Fruit fly (Drosophila melanogaster): ENCODE measurements around the gene PH4alphaSG1.

The PH4alphaSG1 gene

dm6 chr3R:30472331-30472730, 33.1 kb downstream of the PH4alphaSG1 start:
- TF ChIP-seq CG10669 (GFP tag; optimal IDR thresholded peaks at IDR 0.05) = no peak

dm6 chr3R:30470690-30471089, 34.8 kb downstream of the PH4alphaSG1 start:
- TF ChIP-seq CG11902 (GFP tag; optimal IDR thresholded peaks at IDR 0.05) (no peak), Gug (GFP tag; IDR thresholded peaks at IDR 0.05) (no peak), Eip75B (GFP tag; optimal IDR thresholded peaks at IDR 0.05) (no peak), pdm3 (GFP tag; optimal IDR thresholded peaks at IDR 0.05) (no peak), CG6792 (GFP tag; optimal IDR thresholded peaks at IDR 0.05) (no peak), CG6276 (GFP tag; optimal IDR thresholded peaks at IDR 0.05) (no peak), cyc (GFP tag; optimal IDR thresholded peaks at IDR 0.05) (no peak), fkh (GFP tag; optimal IDR thresholded peaks at IDR 0.05) (no peak), Sox15 (GFP tag; optimal IDR thresholded peaks at IDR 0.05) (no peak), Blimp-1 (GFP tag; optimal IDR thresholded peaks at IDR 0.05) (no peak), CG34406 (GFP tag; optimal IDR thresholded peaks at IDR 0.05) (no peak), Smox (GFP tag; optimal IDR thresholded peaks at IDR 0.05) (no peak)

dm6 chr3R:30467062-30467461, 38.4 kb downstream of the PH4alphaSG1 start:
- TF ChIP-seq CG31627 (GFP tag; optimal IDR thresholded peaks at IDR 0.05) = no peak
- TF ChIP-seq svp (GFP tag) = peak; percentile 20

DNA sequence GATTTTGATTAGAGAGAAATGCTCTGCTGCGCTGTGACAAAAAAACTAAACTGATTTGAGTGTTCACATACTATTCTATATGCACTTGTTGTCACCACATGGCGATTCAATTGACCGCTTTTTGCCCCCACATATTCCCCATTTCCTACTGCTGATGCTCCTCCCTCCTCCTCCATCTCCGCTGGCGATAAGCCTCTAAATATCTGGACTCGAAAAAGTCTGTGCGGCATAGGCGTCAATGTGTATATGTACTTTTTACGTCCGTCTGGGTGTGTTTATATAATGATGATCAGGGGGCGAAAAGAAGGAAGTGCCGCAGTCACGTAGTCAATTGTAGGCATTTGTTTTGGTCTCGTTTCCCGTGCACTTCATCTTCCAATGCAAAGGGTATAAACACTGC, 38.9 kb downstream of the PH4alphaSG1 start:
- TF ChIP-seq CG6792 (GFP tag; optimal IDR thresholded peaks at IDR 0.05) (no peak), Sox102F (GFP tag; optimal IDR thresholded peaks at IDR 0.05) (no peak), CG6163 (GFP tag; IDR thresholded peaks at IDR 0.05) (0 out of 3 replicates have a peak, but pooled peaks have one; percentile 36), CG11902 (GFP tag; optimal IDR thresholded peaks at IDR 0.05) (no peak), vri (GFP tag; optimal IDR thresholded peaks at IDR 0.05) (peak; percentile 13), Eip78C (GFP tag) (peak; percentile 59), CG1621 (tag; optimal IDR thresholded peaks at IDR 0.05) (peak; percentile 7), CG3032 (tag; optimal IDR thresholded peaks at IDR 0.05) (no peak), fkh (GFP tag; optimal IDR thresholded peaks at IDR 0.05) (no peak), CG4318 (GFP tag; optimal IDR thresholded peaks at IDR 0.05) (no peak), CG6276 (GFP tag; optimal IDR thresholded peaks at IDR 0.05) (peak; percentile 17), svp (GFP tag) (peak; percentile 83), dsx (GFP tag; optimal IDR thresholded peaks at IDR 0.05; ENCODE audit: poor library complexity, severe bottlenecking) (no peak)

dm6 chr3R:30465775-30466494, 39.5 kb downstream of the PH4alphaSG1 start, which contains the start of gene PH4alphaEFB:
Gene PH4alphaEFB (plus strand): TSS chr3R:30466050.
- TF ChIP-seq CG8632 (GFP tag; optimal IDR thresholded peaks at IDR 0.05) (no peak), ss (GFP tag; optimal IDR thresholded peaks at IDR 0.05) (peak; percentile 30 to 49), CG6163 (GFP tag; IDR thresholded peaks at IDR 0.05) (peak; percentile 11; the same call in 1 of the 3 replicates), CG8319 (GFP tag; optimal IDR thresholded peaks at IDR 0.05) (no peak), CG6854 (GFP tag; optimal IDR thresholded peaks at IDR 0.05) (peak; percentile 11), CG11902 (GFP tag; optimal IDR thresholded peaks at IDR 0.05) (no peak), Sox14 (GFP tag; optimal IDR thresholded peaks at IDR 0.05) (peak; percentile 37), fd85E (GFP tag; optimal IDR thresholded peaks at IDR 0.05) (peak; percentile 15), Eip78C (GFP tag) (peak; percentile 62), CG9139 (GFP tag; optimal IDR thresholded peaks at IDR 0.05) (peak; percentile 41), dsx (GFP tag; optimal IDR thresholded peaks at IDR 0.05; ENCODE audit: poor library complexity, severe bottlenecking) (peak; percentile 62), fkh (GFP tag; optimal IDR thresholded peaks at IDR 0.05) (peak; percentile 49), cyc (GFP tag; optimal IDR thresholded peaks at IDR 0.05) (no peak)

DNA sequence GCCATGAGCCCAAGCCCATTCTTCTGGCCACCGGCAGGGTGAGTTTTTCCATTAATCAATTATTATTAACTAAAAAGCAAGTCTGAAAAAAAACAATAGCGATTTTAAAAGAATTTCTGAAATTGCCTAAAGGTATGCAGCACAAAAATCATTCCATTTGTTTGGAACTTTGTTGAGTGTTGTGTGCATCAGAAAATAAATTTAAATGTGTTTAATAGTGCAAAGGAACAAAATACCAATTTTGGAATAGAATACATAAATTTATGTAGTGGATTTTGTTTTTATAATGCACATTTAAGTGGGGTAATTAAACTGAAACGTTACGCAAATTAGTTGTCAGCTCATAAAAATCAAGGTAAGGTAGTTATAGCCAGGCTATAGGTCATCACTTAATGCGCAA, 41.2 kb downstream of the PH4alphaSG1 start:
- TF ChIP-seq CG6792 (GFP tag; optimal IDR thresholded peaks at IDR 0.05) = no peak
- no peak for TF ChIP-seq Ets96B (tag; optimal IDR thresholded peaks at IDR 0.05)
- no peak for TF ChIP-seq Hr39 (GFP tag; optimal IDR thresholded peaks at IDR 0.05)
- no peak for TF ChIP-seq CG1621 (tag; optimal IDR thresholded peaks at IDR 0.05)
- no peak for TF ChIP-seq CG11294 (GFP tag; IDR thresholded peaks at IDR 0.05)
- no peak for TF ChIP-seq esn (GFP tag; optimal IDR thresholded peaks at IDR 0.05)
- TF ChIP-seq CG8632 (GFP tag; optimal IDR thresholded peaks at IDR 0.05) = no peak
- no peak for TF ChIP-seq fkh (GFP tag; optimal IDR thresholded peaks at IDR 0.05)
- no peak for TF ChIP-seq CG7368 (GFP tag; optimal IDR thresholded peaks at IDR 0.05)
- no peak for TF ChIP-seq CG6163 (GFP tag; IDR thresholded peaks at IDR 0.05)
- TF ChIP-seq lz (GFP tag; optimal IDR thresholded peaks at IDR 0.05) = no peak
- no peak for TF ChIP-seq fd85E (GFP tag; optimal IDR thresholded peaks at IDR 0.05)
- TF ChIP-seq achi (GFP tag; optimal IDR thresholded peaks at IDR 0.05) = no peak
- TF ChIP-seq Sox102F (GFP tag; optimal IDR thresholded peaks at IDR 0.05) = no peak
- no peak for TF ChIP-seq Sox15 (GFP tag; optimal IDR thresholded peaks at IDR 0.05)
- TF ChIP-seq eg (GFP tag; IDR thresholded peaks at IDR 0.05) = no peak
- TF ChIP-seq Hr38 (GFP tag; optimal IDR thresholded peaks at IDR 0.05) = no peak
